Worm (Caenorhabditis elegans) whole organism, late embryonic: Measurements from ENCODE around the gene srbc-7.

Source experiments
- F13H6.1 ChIP-seq: sonication (generic microtip); optimal IDR thresholded peaks from 2 replicates; lab custom pipeline; 2016; ENCODE audit warnings: missing genetic modification characterization, missing compliant biosample characterization
- T23F11.4 ChIP-seq: fragments of 200-800 bp; sonication (Bioruptor generic); optimal IDR thresholded peaks from 2 replicates; lab custom pipeline; 2018; ENCODE audit warnings: mild to moderate bottlenecking, missing genetic modification characterization, missing compliant biosample characterization
- Y22D7AL.16 ChIP-seq: sonication (generic microtip); optimal IDR thresholded peaks from 2 replicates; lab custom pipeline; 2016; ENCODE audit warnings: missing genetic modification characterization, missing compliant biosample characterization
- ama-1 ChIP-seq: fragments of 150-350 bp; optimal IDR thresholded peaks from 2 replicates; lab custom pipeline; 2014
- ceh-14 ChIP-seq: sonication (generic microtip); optimal IDR thresholded peaks from 2 replicates; lab custom pipeline; 2016; ENCODE audit warnings: missing genotype, missing genetic modification characterization, missing compliant biosample characterization
- ceh-30 ChIP-seq: fragments of 150-350 bp; optimal IDR thresholded peaks from 2 replicates; lab custom pipeline; 2014; ENCODE audit warnings: missing biosample characterization, missing genetic modification characterization
- ceh-48 ChIP-seq: sonication (generic microtip); optimal IDR thresholded peaks from 2 replicates; lab custom pipeline; 2016; ENCODE audit warnings: missing genetic modification characterization, inconsistent platforms, missing compliant biosample characterization
- ets-4 ChIP-seq: sonication (generic microtip); optimal IDR thresholded peaks from 2 replicates; lab custom pipeline; 2016; ENCODE audit warnings: missing genetic modification characterization, missing compliant biosample characterization
- eyg-1 ChIP-seq: sonication (generic microtip); optimal IDR thresholded peaks from 2 replicates; lab custom pipeline; 2016; ENCODE audit warnings: missing genotype, missing genetic modification characterization, missing compliant biosample characterization
- nhr-11 ChIP-seq: fragments of 150-350 bp; optimal IDR thresholded peaks from 2 replicates; lab custom pipeline; 2014; ENCODE audit warnings: missing biosample characterization, missing genetic modification characterization
- rnt-1 ChIP-seq: sonication (generic microtip); optimal IDR thresholded peaks from 2 replicates; lab custom pipeline; 2016; ENCODE audit warnings: missing genetic modification characterization, missing compliant biosample characterization
- sox-4 ChIP-seq: sonication (generic microtip); optimal IDR thresholded peaks from 2 replicates; lab custom pipeline; 2017; ENCODE audit warnings: mild to moderate bottlenecking, missing genetic modification characterization, inconsistent platforms, missing compliant biosample characterization
- tbx-2 ChIP-seq: sonication (generic microtip); optimal IDR thresholded peaks from 2 replicates; lab custom pipeline; 2016; ENCODE audit warnings: missing genetic modification characterization, missing compliant biosample characterization
- unc-55 ChIP-seq: sonication (generic microtip); optimal IDR thresholded peaks from 2 replicates; lab custom pipeline; 2017; ENCODE audit warnings: missing biosample characterization, missing genetic modification reagents, missing genetic modification characterization

ce11 chrV:7478404-7478803, 9.0 kb downstream of the srbc-7 start, which contains the start of gene str-190:
- TF ChIP-seq eyg-1 (tag; lab: Kevin White, UChicago) (no peak), ceh-14 (tag; lab: Kevin White, UChicago) (no peak), T23F11.4 (GFP tag; lab: Kevin White, UChicago) (no peak), tbx-2 (tag; lab: Kevin White, UChicago) (no peak), ama-1 (lab: Kevin White, UChicago) (no peak), sox-4 (tag; lab: Kevin White, UChicago) (no peak), unc-55 (no peak), nhr-11 (tag; lab: Kevin White, UChicago) (no peak), Y22D7AL.16 (tag; lab: Kevin White, UChicago) (no peak), F13H6.1 (tag; lab: Kevin White, UChicago) (no peak), ceh-30 (tag; lab: Kevin White, UChicago) (no peak), rnt-1 (tag; lab: Kevin White, UChicago) (no peak), ets-4 (tag; lab: Kevin White, UChicago) (no peak), ceh-48 (tag; lab: Kevin White, UChicago) (no peak)
